Worm (Caenorhabditis elegans) whole organism, young adult: ENCODE results near the gene Y54G11A.14.
A peak's percentile ranks its signal among the peaks of the same experiment; 100 is the strongest.

Experiments
- B0261.1 ChIP-seq: sonication (generic microtip); optimal IDR thresholded peaks from 2 replicates; lab custom pipeline; 2016; ENCODE audit warnings: mild to moderate bottlenecking, missing genetic modification characterization, moderate library complexity, missing compliant biosample characterization
- D2030.7 ChIP-seq: fragments of 200-800 bp; sonication (Bioruptor generic); IDR thresholded peaks from 2 replicates; pipeline ENCODE4 v1.3.6; 2022; ENCODE audit warnings: missing genetic modification reagents, missing genetic modification characterization, missing compliant biosample characterization
- F23B12.7 ChIP-seq: sonication (generic microtip); optimal IDR thresholded peaks from 2 replicates; lab custom pipeline; 2017; ENCODE audit warnings: missing genetic modification characterization, mild to moderate bottlenecking, missing compliant biosample characterization, antibody characterized with exemption, moderate library complexity; ENCODE audit not compliant: insufficient read depth
- F39B2.1 ChIP-seq: fragments of 200-800 bp; sonication (Bioruptor generic); IDR thresholded peaks from 2 replicates; pipeline ENCODE4 v1.3.6; 2022; ENCODE audit warnings: missing genetic modification reagents, missing genetic modification characterization, missing compliant biosample characterization
- F57A8.1 ChIP-seq: fragments of 200-800 bp; sonication (Bioruptor generic); optimal IDR thresholded peaks from 2 replicates; lab custom pipeline; 2018; ENCODE audit warnings: mild to moderate bottlenecking, missing genetic modification characterization, moderate library complexity, missing compliant biosample characterization
- K12H6.12 ChIP-seq: fragments of 200-800 bp; sonication (Bioruptor generic); optimal IDR thresholded peaks from 2 replicates; lab custom pipeline; 2018; ENCODE audit warnings: mild to moderate bottlenecking, missing genetic modification characterization, missing compliant biosample characterization
- Y53F4B.3 ChIP-seq: fragments of 200-800 bp; sonication (Bioruptor generic); IDR thresholded peaks from 2 replicates; pipeline ENCODE4 v1.3.6; 2022; ENCODE audit warnings: missing genetic modification reagents, missing genetic modification characterization, missing compliant biosample characterization
- Y67H2A.10 ChIP-seq: fragments of 200-800 bp; sonication (Bioruptor generic); conservative IDR thresholded peaks from 2 replicates; pipeline ENCODE4 v1.3.6; 2022; ENCODE audit warnings: missing genetic modification reagents, missing genetic modification characterization, missing compliant biosample characterization
- ZK185.1 ChIP-seq: sonication (generic microtip); optimal IDR thresholded peaks from 2 replicates; lab custom pipeline; 2016; ENCODE audit warnings: mild to moderate bottlenecking, missing genetic modification characterization, missing compliant biosample characterization; ENCODE audit not compliant: poor library complexity, severe bottlenecking
- atf-7 ChIP-seq: sonication (generic microtip); optimal IDR thresholded peaks from 2 replicates; lab custom pipeline; 2017; ENCODE audit warnings: mild to moderate bottlenecking, missing genetic modification characterization, missing compliant biosample characterization
- athp-1 ChIP-seq: sonication (generic microtip); optimal IDR thresholded peaks from 2 replicates; lab custom pipeline; 2017; ENCODE audit warnings: mild to moderate bottlenecking, missing genetic modification characterization, missing compliant biosample characterization
- attf-3 ChIP-seq: fragments of 200-800 bp; sonication (Bioruptor generic); conservative IDR thresholded peaks from 2 replicates; pipeline ENCODE4 v1.3.6; 2022; ENCODE audit warnings: missing genetic modification reagents, missing genetic modification characterization, missing compliant biosample characterization
- attf-5 ChIP-seq: fragments of 200-800 bp; sonication (Bioruptor generic); optimal IDR thresholded peaks from 2 replicates; lab custom pipeline; 2018; ENCODE audit warnings: mild to moderate bottlenecking, missing genetic modification characterization, missing compliant biosample characterization
- bed-1 ChIP-seq: fragments of 200-800 bp; sonication (Bioruptor generic); IDR thresholded peaks from 2 replicates; pipeline ENCODE4 v1.3.6; 2022; ENCODE audit warnings: missing genetic modification reagents, missing genetic modification characterization, missing compliant biosample characterization
- cebp-1 ChIP-seq, 2 experiments: fragments of 200-800 bp in 1 of 2; sonication (Bioruptor generic) in 1 of 2; sonication (generic microtip) in 1 of 2; IDR thresholded peaks in 1 of 2; optimal IDR thresholded peaks in 1 of 2; 2 replicates each; pipeline versions ENCODE4 v1.3.6 to Lab custom; 2017 to 2022; ENCODE audit warnings: missing compliant biosample characterization in 2 of 2, missing genetic modification characterization in 2 of 2, mild to moderate bottlenecking in 1 of 2, missing genetic modification reagents in 1 of 2, moderate library complexity in 1 of 2
- ceh-40 ChIP-seq: fragments of 200-800 bp; sonication (Bioruptor generic); IDR thresholded peaks from 2 replicates; pipeline ENCODE4 v1.3.6; 2022; ENCODE audit warnings: missing genetic modification characterization, missing compliant biosample characterization
- ceh-79 ChIP-seq: sonication (generic microtip); optimal IDR thresholded peaks from 2 replicates; lab custom pipeline; 2017; ENCODE audit warnings: mild to moderate bottlenecking, missing genetic modification characterization, missing compliant biosample characterization
- chd-7 ChIP-seq: sonication (generic microtip); optimal IDR thresholded peaks from 2 replicates; lab custom pipeline; 2016; ENCODE audit warnings: mild to moderate bottlenecking, missing genetic modification characterization, moderate library complexity, missing compliant biosample characterization
- dox-1 ChIP-seq: fragments of 200-800 bp; sonication (Bioruptor generic); IDR thresholded peaks from 2 replicates; pipeline ENCODE4 v1.3.6; 2022; ENCODE audit warnings: missing genetic modification reagents, missing genetic modification characterization, missing compliant biosample characterization
- hlh-12 ChIP-seq: sonication (generic microtip); optimal IDR thresholded peaks from 2 replicates; lab custom pipeline; 2016; ENCODE audit warnings: missing genetic modification characterization, missing compliant biosample characterization
- lin-35 ChIP-seq, 3 experiments: fragments of 150-350 bp in 2 of 3; sonication (generic microtip) in 1 of 3; optimal IDR thresholded peaks; 2 replicates each; lab custom pipeline; 2014 to 2018; ENCODE audit warnings: missing biosample characterization in 3 of 3, missing genetic modification characterization in 3 of 3, missing genetic modification reagents in 3 of 3
- lsl-1 ChIP-seq: fragments of 200-800 bp; sonication (Bioruptor generic); optimal IDR thresholded peaks from 2 replicates; lab custom pipeline; 2018; ENCODE audit warnings: mild to moderate bottlenecking, missing genetic modification characterization, moderate library complexity, missing compliant biosample characterization
- madf-10 ChIP-seq: sonication (generic microtip); optimal IDR thresholded peaks from 2 replicates; lab custom pipeline; 2016; ENCODE audit warnings: mild to moderate bottlenecking, missing genetic modification characterization, missing compliant biosample characterization
- madf-8 ChIP-seq: fragments of 200-800 bp; sonication (Bioruptor generic); conservative IDR thresholded peaks from 2 replicates; pipeline ENCODE4 v1.3.6; 2022; ENCODE audit warnings: missing genetic modification reagents, missing genetic modification characterization, missing compliant biosample characterization
- mxl-1 ChIP-seq: sonication (generic microtip); optimal IDR thresholded peaks from 2 replicates; lab custom pipeline; 2016; ENCODE audit warnings: missing genetic modification characterization, missing compliant biosample characterization
- nhr-80 ChIP-seq: sonication (generic microtip); optimal IDR thresholded peaks from 2 replicates; lab custom pipeline; 2016; ENCODE audit warnings: missing genetic modification characterization, missing compliant biosample characterization
- repo-1 ChIP-seq: sonication (generic microtip); optimal IDR thresholded peaks from 2 replicates; lab custom pipeline; 2017; ENCODE audit warnings: mild to moderate bottlenecking, missing genetic modification characterization, missing compliant biosample characterization
- snpc-1.1 ChIP-seq: sonication (generic microtip); optimal IDR thresholded peaks from 2 replicates; lab custom pipeline; 2017; ENCODE audit warnings: missing genetic modification characterization, mild to moderate bottlenecking, missing compliant biosample characterization, antibody characterized with exemption, moderate library complexity, missing genotype, missing genetic modification reagents; ENCODE audit not compliant: insufficient read depth
- snpc-1.3 ChIP-seq: sonication (generic microtip); optimal IDR thresholded peaks from 2 replicates; lab custom pipeline; 2017; ENCODE audit warnings: missing genetic modification characterization, mild to moderate bottlenecking, missing compliant biosample characterization, antibody characterized with exemption, moderate library complexity, missing genotype, missing genetic modification reagents; ENCODE audit not compliant: insufficient read depth
- snpc-4 ChIP-seq, 5 experiments: fragments of 150-350 bp in 1 of 5; sonication (generic microtip) in 4 of 5; optimal IDR thresholded peaks; 2 replicates each; lab custom pipeline; 2014 to 2018; ENCODE audit warnings: missing genetic modification characterization in 5 of 5, missing biosample characterization in 3 of 5, antibody characterized with exemption in 2 of 5, mild to moderate bottlenecking in 2 of 5, missing compliant biosample characterization in 2 of 5, missing genotype in 2 of 5, moderate library complexity in 2 of 5, missing genetic modification reagents in 1 of 5
- zim-3 ChIP-seq: sonication (generic microtip); optimal IDR thresholded peaks from 2 replicates; lab custom pipeline; 2017; ENCODE audit warnings: mild to moderate bottlenecking, missing genetic modification characterization, moderate library complexity, missing compliant biosample characterization
- ztf-18 ChIP-seq: sonication (generic microtip); optimal IDR thresholded peaks from 2 replicates; lab custom pipeline; 2016; ENCODE audit warnings: missing genotype, mild to moderate bottlenecking, missing genetic modification characterization, missing compliant biosample characterization
- ztf-22 ChIP-seq: fragments of 200-800 bp; sonication (Bioruptor generic); optimal IDR thresholded peaks from 2 replicates; lab custom pipeline; 2018; ENCODE audit warnings: mild to moderate bottlenecking, missing genetic modification characterization, moderate library complexity, missing compliant biosample characterization
- ztf-28 ChIP-seq: fragments of 200-800 bp; sonication (Bioruptor generic); IDR thresholded peaks from 2 replicates; pipeline ENCODE4 v1.3.6; 2022; ENCODE audit warnings: missing genetic modification reagents, missing genetic modification characterization, missing compliant biosample characterization

Y54G11A.14 gene

DNA sequence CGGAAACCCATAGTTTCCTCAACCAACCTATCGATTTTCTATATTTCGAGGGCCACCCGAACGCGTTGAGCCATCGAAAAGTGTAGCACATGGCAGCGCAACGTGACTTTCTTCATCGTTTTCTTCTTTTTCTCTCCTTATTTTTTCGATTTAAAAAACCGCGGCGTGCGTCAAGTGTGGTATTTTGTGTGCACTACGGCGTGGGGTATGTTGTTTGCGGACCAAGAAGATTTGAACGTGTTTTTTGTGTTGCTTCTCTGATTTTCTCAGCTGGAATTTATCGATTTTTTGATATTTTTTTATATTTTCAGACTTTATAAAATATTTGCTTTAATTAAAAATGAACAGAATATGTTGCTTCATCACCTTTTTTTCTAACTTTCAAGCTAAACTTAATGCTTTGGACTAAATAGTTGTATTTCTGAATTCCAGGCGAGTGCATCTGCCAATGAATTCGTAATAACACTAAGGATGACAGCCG, 40.0 kb downstream of the Y54G11A.14 start, which contains the start of the genes agl-1 and pfs-2 (continued):
- TF ChIP-seq bed-1 (no peak), F57A8.1 (GFP tag; lab: Kevin White, UChicago) (no peak), zim-3 (tag; lab: Kevin White, UChicago) (no peak), madf-8 (no peak), snpc-4 (GFP tag; optimal IDR thresholded peaks at IDR 0.05; lab: Kevin White, UChicago) (no peak), snpc-4 (tag; optimal IDR thresholded peaks at IDR 0.05; lab: Kevin White, UChicago) (peak in 2 of 4 experiments; percentile 39 to 51), ZK185.1 (tag; lab: Kevin White, UChicago) (peak; percentile 20), D2030.7 (GFP tag; lab: Robert Waterston, UW) (peak; percentile 47; the same call in 1 of the 2 replicates), K12H6.12 (tag; lab: Kevin White, UChicago) (peak; percentile 29), repo-1 (no peak), athp-1 (tag; lab: Kevin White, UChicago) (no peak), lsl-1 (GFP tag; lab: Kevin White, UChicago) (peak; percentile 35), attf-3 (GFP tag; lab: Robert Waterston, UW) (no peak), madf-10 (tag; lab: Kevin White, UChicago) (no peak), ztf-28 (GFP tag; lab: Robert Waterston, UW) (no peak), F39B2.1 (GFP tag; lab: Robert Waterston, UW) (no peak), cebp-1 (GFP tag; IDR thresholded peaks at IDR 0.05; lab: Robert Waterston, UW) (no peak), cebp-1 (tag; optimal IDR thresholded peaks at IDR 0.05; lab: Kevin White, UChicago) (peak; percentile 68), ztf-22 (GFP tag; lab: Kevin White, UChicago) (no peak), snpc-1.3 (tag; lab: Kevin White, UChicago) (peak; percentile 32), B0261.1 (tag; lab: Kevin White, UChicago) (no peak), attf-5 (GFP tag; lab: Kevin White, UChicago) (peak; percentile 94), lin-35 (GFP tag; optimal IDR thresholded peaks at IDR 0.05; lab: Kevin White, UChicago) (peak in 2 of 3 experiments; percentile 18 to 90), Y67H2A.10 (no peak), ceh-40 (no peak), hlh-12 (tag; lab: Kevin White, UChicago) (no peak), atf-7 (tag; lab: Kevin White, UChicago) (no peak), mxl-1 (tag; lab: Kevin White, UChicago) (no peak), dox-1 (GFP tag; lab: Robert Waterston, UW) (peak; percentile 35; the same call in 1 of the 2 replicates), F23B12.7 (tag; lab: Kevin White, UChicago) (peak; percentile 69), ztf-18 (tag; lab: Kevin White, UChicago) (peak; percentile 43), Y53F4B.3 (GFP tag; lab: Robert Waterston, UW) (no peak), ceh-79 (tag; lab: Kevin White, UChicago) (no peak), nhr-80 (tag; lab: Kevin White, UChicago) (peak; percentile 5)

DNA sequence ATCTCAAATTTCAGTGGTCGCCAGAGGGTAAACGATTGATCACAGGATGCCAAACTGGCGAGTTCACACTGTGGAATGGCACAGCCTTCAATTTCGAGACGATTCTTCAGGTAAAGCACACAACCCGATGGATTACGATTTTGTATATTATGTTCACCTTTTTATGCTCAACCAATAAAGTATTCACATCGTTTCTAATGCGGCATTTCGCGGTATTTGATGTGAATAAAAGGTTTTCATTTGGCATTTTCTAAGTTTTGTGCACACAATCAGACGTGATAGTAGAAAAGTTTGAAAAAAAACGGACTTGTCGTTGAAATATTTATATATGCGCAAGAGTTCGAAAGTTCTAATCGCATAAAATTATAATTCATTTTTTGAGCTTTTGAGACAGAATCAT, 41.0 kb downstream of the Y54G11A.14 start:
- TF ChIP-seq ceh-40 (no peak), snpc-1.1 (tag; lab: Kevin White, UChicago) (peak; percentile 8), F57A8.1 (GFP tag; lab: Kevin White, UChicago) (no peak), chd-7 (tag; lab: Kevin White, UChicago) (no peak)
